Worm (Caenorhabditis elegans): ENCODE data around the gene sluh-7.
A peak's percentile ranks its signal among the peaks of the same experiment; 100 is the strongest.

Gene sluh-7

ce11 chrV:10339200-10339599, 16.4 kb downstream of the sluh-7 start, which contains the start of gene K07C5.2:
Gene K07C5.2 (plus strand): TSS chrV:10339500.
- TF ChIP-seq hlh-26 (GFP tag; conservative IDR thresholded peaks at IDR 0.05) (no peak), ccch-3 (GFP tag; optimal IDR thresholded peaks at IDR 0.05) (no peak), Y56A3A.18 (GFP tag; IDR thresholded peaks at IDR 0.05) (no peak), gei-17 (GFP tag; optimal IDR thresholded peaks at IDR 0.05) (no peak), F23B12.7 (tag; optimal IDR thresholded peaks at IDR 0.05; ENCODE audit: insufficient read depth) (no peak), zim-3 (tag; optimal IDR thresholded peaks at IDR 0.05) (no peak), efl-1 (GFP tag; optimal IDR thresholded peaks at IDR 0.05) (no peak), egl-18 (GFP tag; IDR thresholded peaks at IDR 0.05) (no peak), hmg-20 (GFP tag; IDR thresholded peaks at IDR 0.05) (no peak), let-607 (tag; optimal IDR thresholded peaks at IDR 0.05) (no peak)

- TF ChIP-seq mcd-1 (GFP tag; IDR thresholded peaks at IDR 0.05) (peak; percentile 61), snpc-4 (GFP tag; optimal IDR thresholded peaks at IDR 0.05) (no peak), snpc-4 (tag; optimal IDR thresholded peaks at IDR 0.05) (peak in 1 of 4 experiments; percentile 15), hmg-1.2 (GFP tag; IDR thresholded peaks at IDR 0.05) (peak; percentile 43; the same call in 1 of the 2 replicates), nhr-80 (tag; optimal IDR thresholded peaks at IDR 0.05) (peak; percentile 7), ztf-18 (tag; optimal IDR thresholded peaks at IDR 0.05) (peak; percentile 43), ztf-26 (tag; optimal IDR thresholded peaks at IDR 0.05) (no peak), F39B2.1 (GFP tag; IDR thresholded peaks at IDR 0.05) (no peak), lsl-1 (GFP tag; optimal IDR thresholded peaks at IDR 0.05) (peak; percentile 5), F23B12.7 (tag; optimal IDR thresholded peaks at IDR 0.05; ENCODE audit: insufficient read depth) (peak; percentile 38), aptf-2 (GFP tag; conservative IDR thresholded peaks at IDR 0.05) (no peak), snpc-1.1 (tag; optimal IDR thresholded peaks at IDR 0.05; ENCODE audit: insufficient read depth) (peak; percentile 17), lin-54 (GFP tag; optimal IDR thresholded peaks at IDR 0.05) (peak; percentile 32), zim-3 (tag; optimal IDR thresholded peaks at IDR 0.05) (no peak), ceh-79 (tag; optimal IDR thresholded peaks at IDR 0.05) (no peak), lin-40 (tag; optimal IDR thresholded peaks at IDR 0.05) (no peak), ceh-100 (GFP tag; IDR thresholded peaks at IDR 0.05) (no peak), F37B4.10 (GFP tag; IDR thresholded peaks at IDR 0.05) (no peak)
Observed at ce11 chrV:10338305-10338992, 17.2 kb downstream of the sluh-7 start, which contains the start of gene arx-2. Gene arx-2 (minus strand): TSS chrV:10338355.

ce11 chrV:10333843-10334242, 21.8 kb downstream of the sluh-7 start:
- TF ChIP-seq T26A5.8 (tag; optimal IDR thresholded peaks at IDR 0.05) (no peak), nfyb-1 (GFP tag; IDR thresholded peaks at IDR 0.05) (no peak), madf-6 (GFP tag; IDR thresholded peaks at IDR 0.05) (no peak), lin-40 (tag; optimal IDR thresholded peaks at IDR 0.05) (no peak), egl-18 (GFP tag; IDR thresholded peaks at IDR 0.05) (no peak), dox-1 (GFP tag; IDR thresholded peaks at IDR 0.05) (peak; percentile 17; the same call in 1 of the 2 replicates), unc-62 (GFP tag; optimal IDR thresholded peaks at IDR 0.05) (peak; percentile 71), somi-1 (GFP tag; optimal IDR thresholded peaks at IDR 0.05) (no peak), C06A6.2 (GFP tag; conservative IDR thresholded peaks at IDR 0.05) (0 out of 2 replicates have a peak, but pooled peaks have one; percentile 11), let-607 (tag; optimal IDR thresholded peaks at IDR 0.05) (peak; percentile 33 to 43), ZK185.1 (tag; optimal IDR thresholded peaks at IDR 0.05; ENCODE audit: poor library complexity, severe bottlenecking) (no peak), tbp1 (GFP tag; optimal IDR thresholded peaks at IDR 0.05) (peak; percentile 6), bed-1 (GFP tag; IDR thresholded peaks at IDR 0.05) (no peak), nhr-80 (tag; optimal IDR thresholded peaks at IDR 0.05) (peak; percentile 97), sptf-2 (GFP tag; optimal IDR thresholded peaks at IDR 0.05) (no peak), egl-44 (GFP tag; IDR thresholded peaks at IDR 0.05) (0 out of 2 replicates have a peak, but pooled peaks have one; percentile 17), atf-7 (tag; optimal IDR thresholded peaks at IDR 0.05) (peak; percentile 78), hlh-12 (tag; optimal IDR thresholded peaks at IDR 0.05) (no peak), cebp-1 (GFP tag; IDR thresholded peaks at IDR 0.05) (no peak), cebp-1 (tag; optimal IDR thresholded peaks at IDR 0.05) (peak; percentile 57), hmg-20 (GFP tag; IDR thresholded peaks at IDR 0.05) (no peak), snpc-3.4 (tag; optimal IDR thresholded peaks at IDR 0.05) (no peak), ceh-79 (tag; optimal IDR thresholded peaks at IDR 0.05) (no peak), madf-8 (GFP tag; conservative IDR thresholded peaks at IDR 0.05) (no peak)

Data from whole organism, young adult.